Fruit fly (Drosophila melanogaster) whole organism, embryonic: ENCODE measurements around the gene CG7304.

Experiments
- CG10462 ChIP-seq: fragments of 200-800 bp; sonication (Bioruptor generic); optimal IDR thresholded peaks from 2 replicates; lab custom pipeline; 2016; ENCODE audit warnings: missing biosample characterization, missing genetic modification characterization
- CG11695 ChIP-seq: fragments of 200-800 bp; sonication (Bioruptor generic); IDR thresholded peaks from 3 replicates; pipeline ENCODE4 v1.3.6; 2022; ENCODE audit warnings: missing biosample characterization, missing genetic modification characterization
- CG12769 ChIP-seq: fragments of 200-800 bp; sonication (Bioruptor generic); optimal IDR thresholded peaks from 2 replicates; lab custom pipeline; 2019; ENCODE audit warnings: missing biosample characterization, mild to moderate bottlenecking, missing genetic modification characterization, moderate library complexity
- CG13123 ChIP-seq: fragments of 200-800 bp; sonication (Bioruptor generic); optimal IDR thresholded peaks from 2 replicates; lab custom pipeline; 2016; ENCODE audit warnings: missing biosample characterization, missing genetic modification characterization
- CG13296 ChIP-seq: fragments of 200-800 bp; sonication (Bioruptor generic); optimal IDR thresholded peaks from 3 replicates; lab custom pipeline; 2018; ENCODE audit warnings: missing biosample characterization, mild to moderate bottlenecking, missing genetic modification characterization
- CG6854 ChIP-seq: fragments of 200-800 bp; sonication (Bioruptor generic); optimal IDR thresholded peaks from 3 replicates; lab custom pipeline; 2017; ENCODE audit warnings: missing biosample characterization, mild to moderate bottlenecking, missing genetic modification characterization
- CG8478 ChIP-seq: fragments of >200 bp; optimal IDR thresholded peaks from 2 replicates; lab custom pipeline; 2018
- CG9609 ChIP-seq: fragments of 200-800 bp; sonication (Bioruptor generic); optimal IDR thresholded peaks from 3 replicates; lab custom pipeline; 2016; ENCODE audit warnings: missing biosample characterization, missing genetic modification characterization
- bbx ChIP-seq: fragments of 200-800 bp; sonication (Bioruptor generic); IDR thresholded peaks from 2 replicates; pipeline ENCODE4 v1.3.6; 2022; ENCODE audit warnings: missing biosample characterization, missing genetic modification characterization; ENCODE audit not compliant: partially characterized antibody
- eve ChIP-seq, 2 experiments: fragments of >200 bp; optimal IDR thresholded peaks; 2 replicates each; lab custom pipeline; 2017; ENCODE audit warnings: missing biosample characterization in 2 of 2, missing genetic modification characterization in 2 of 2
- h ChIP-seq: fragments of >200 bp; optimal IDR thresholded peaks from 2 replicates; lab custom pipeline; 2017
- peb ChIP-seq: fragments of 200-800 bp; sonication (Bioruptor generic); IDR thresholded peaks from 2 replicates; pipeline ENCODE4 v1.3.6; 2022; ENCODE audit warnings: missing biosample characterization, missing genetic modification characterization

DNA sequence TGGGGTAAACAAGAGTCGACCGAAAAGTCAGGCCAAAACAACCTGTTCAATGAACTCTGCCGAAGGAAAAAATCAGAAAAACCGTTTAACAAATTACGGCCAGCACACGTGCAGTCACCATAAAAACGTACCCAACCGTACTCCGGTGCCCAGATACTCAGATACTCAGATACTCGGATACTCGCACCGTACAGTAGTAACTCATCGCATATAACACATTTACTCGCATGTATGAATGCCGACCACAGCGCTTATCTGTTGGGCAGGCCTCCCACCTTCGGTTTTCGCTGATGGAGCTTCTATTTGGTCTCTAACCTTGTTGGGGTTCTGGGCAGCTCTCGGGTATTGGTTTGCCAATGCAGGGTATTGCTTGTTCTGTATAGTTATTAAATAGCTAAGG is 40.7 kb downstream of the CG7304 start:
- TF ChIP-seq CG8478 (lab: Kevin White, UChicago) (no peak), CG10462 (GFP tag; lab: Kevin White, UChicago) (no peak), CG13123 (no peak), CG13296 (GFP tag; lab: Kevin White, UChicago) (no peak), CG12769 (tag; lab: Kevin White, UChicago) (no peak), bbx (GFP tag; lab: Robert Waterston, UW) (no peak), peb (no peak), CG9609 (GFP tag; lab: Kevin White, UChicago) (no peak), eve (GFP tag; optimal IDR thresholded peaks at IDR 0.05; lab: Kevin White, UChicago) (no peak), h (lab: Kevin White, UChicago) (no peak), CG6854 (GFP tag; lab: Kevin White, UChicago) (no peak), CG11695 (GFP tag; lab: Robert Waterston, UW) (no peak)
